Fruit fly (Drosophila melanogaster) whole organism, embryonic: ENCODE measurements around the gene ATPsynbeta.

Experiments used
- CG10267 ChIP-seq: fragments of 200-800 bp; sonication (Bioruptor generic); optimal IDR thresholded peaks from 2 replicates; lab custom pipeline; 2018; ENCODE audit warnings: missing biosample characterization, mild to moderate bottlenecking, missing genetic modification characterization, moderate library complexity
- CG12155 ChIP-seq: fragments of 200-800 bp; sonication (Bioruptor generic); optimal IDR thresholded peaks from 3 replicates; lab custom pipeline; 2016; ENCODE audit warnings: missing biosample characterization, missing genetic modification characterization
- CG17802 ChIP-seq: fragments of 200-800 bp; sonication (Bioruptor generic); optimal IDR thresholded peaks from 2 replicates; lab custom pipeline; 2018; ENCODE audit warnings: missing biosample characterization, mild to moderate bottlenecking, missing genetic modification characterization, moderate library complexity
- CG2202 ChIP-seq: fragments of 200-800 bp; sonication (Bioruptor generic); optimal IDR thresholded peaks from 2 replicates; lab custom pipeline; 2018; ENCODE audit warnings: missing biosample characterization, mild to moderate bottlenecking, missing genetic modification characterization
- CG34376 ChIP-seq: fragments of 200-800 bp; sonication (Bioruptor generic); optimal IDR thresholded peaks from 2 replicates; lab custom pipeline; 2018; ENCODE audit warnings: missing biosample characterization, mild to moderate bottlenecking, missing genetic modification characterization
- D ChIP-seq, 2 experiments: fragments of 200-800 bp in 1 of 2; fragments of >200 bp in 1 of 2; sonication (Bioruptor generic) in 1 of 2; optimal IDR thresholded peaks; 2 replicates in 1 of 2; 3 replicates in 1 of 2; lab custom pipeline; 2017; ENCODE audit warnings: mild to moderate bottlenecking in 1 of 2, missing biosample characterization in 1 of 2, missing genetic modification characterization in 1 of 2, missing genetic modification reagents in 1 of 2
- H2.0 ChIP-seq: fragments of 200-800 bp; sonication (Bioruptor generic); IDR thresholded peaks from 2 replicates; pipeline ENCODE4 v1.3.6; 2022; ENCODE audit warnings: missing biosample characterization, missing genetic modification characterization
- HmgD ChIP-seq: fragments of 200-800 bp; sonication (Bioruptor generic); optimal IDR thresholded peaks from 3 replicates; lab custom pipeline; 2016; ENCODE audit warnings: missing biosample characterization, missing genetic modification characterization
- Mes4 ChIP-seq: fragments of 200-800 bp; sonication (Bioruptor generic); optimal IDR thresholded peaks from 2 replicates; lab custom pipeline; 2016; ENCODE audit warnings: missing biosample characterization, missing genetic modification characterization
- NK7.1 ChIP-seq: fragments of 200-800 bp; sonication (Bioruptor generic); optimal IDR thresholded peaks from 3 replicates; lab custom pipeline; 2016; ENCODE audit warnings: missing biosample characterization, missing genetic modification characterization
- dysf ChIP-seq: fragments of 200-800 bp; sonication (Bioruptor generic); IDR thresholded peaks from 3 replicates; pipeline ENCODE4 v1.3.6; 2022; ENCODE audit warnings: missing biosample characterization, missing genetic modification characterization
- fru ChIP-seq: fragments of >200 bp; optimal IDR thresholded peaks from 2 replicates; lab custom pipeline; 2017
- ken ChIP-seq: fragments of 200-800 bp; sonication (Bioruptor generic); IDR thresholded peaks from 3 replicates; pipeline ENCODE4 v1.3.6; 2022; ENCODE audit warnings: missing biosample characterization, missing genetic modification characterization
- p53 ChIP-seq: fragments of 200-800 bp; sonication (Bioruptor generic); optimal IDR thresholded peaks from 2 replicates; lab custom pipeline; 2016; ENCODE audit warnings: missing biosample characterization, missing genetic modification characterization

DNA sequence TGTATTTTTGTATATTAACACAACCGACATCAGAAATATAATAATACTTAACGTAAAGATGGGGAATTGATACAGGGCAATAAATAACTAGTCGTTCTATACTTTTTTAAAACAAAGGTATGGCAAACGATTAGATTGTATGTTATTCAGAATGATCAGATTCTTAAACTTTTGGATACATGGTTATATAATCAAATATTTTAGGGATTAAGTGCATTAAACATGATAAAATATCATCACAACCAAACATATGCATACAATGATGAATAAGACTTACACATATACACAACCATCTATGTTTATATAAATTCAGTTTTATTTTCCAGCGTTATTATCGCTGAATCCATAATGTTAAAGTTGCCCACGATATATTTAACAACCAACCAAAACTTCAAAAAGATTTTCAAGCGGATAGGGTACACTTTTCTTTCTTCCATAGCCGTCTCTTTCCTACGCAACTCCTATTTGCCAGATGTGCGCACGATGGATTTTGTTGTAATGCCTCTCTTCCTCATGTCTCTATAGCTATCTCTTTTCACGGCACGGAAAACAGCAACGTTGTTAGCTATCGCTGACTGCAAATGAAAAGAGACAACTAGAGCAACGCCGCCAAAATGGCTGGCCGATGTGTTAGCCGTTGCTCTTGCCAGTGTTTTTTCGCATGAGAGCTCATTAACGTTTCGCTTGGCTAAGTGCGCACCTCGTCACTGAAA, 42.1 kb upstream of the ATPsynbeta start, which contains the start of gene toy:
- TF ChIP-seq fru (lab: Kevin White, UChicago) (no peak), NK7.1 (no peak), HmgD (GFP tag; lab: Kevin White, UChicago) (peak; percentile 80), CG34376 (GFP tag; lab: Kevin White, UChicago) (no peak), dysf (GFP tag; lab: Robert Waterston, UW) (no peak), CG2202 (tag; lab: Kevin White, UChicago) (no peak), p53 (no peak), D (optimal IDR thresholded peaks at IDR 0.05; lab: Kevin White, UChicago) (no peak), D (GFP tag; optimal IDR thresholded peaks at IDR 0.05; lab: Kevin White, UChicago) (no peak), ken (GFP tag; lab: Robert Waterston, UW) (no peak), CG10267 (tag; lab: Kevin White, UChicago) (no peak), CG12155 (no peak), H2.0 (GFP tag; lab: Robert Waterston, UW) (no peak), Mes4 (no peak), CG17802 (tag; lab: Kevin White, UChicago) (no peak)
